Worm (Caenorhabditis elegans): Measurements from ENCODE around the gene immp-2.

The immp-2 gene

DNA sequence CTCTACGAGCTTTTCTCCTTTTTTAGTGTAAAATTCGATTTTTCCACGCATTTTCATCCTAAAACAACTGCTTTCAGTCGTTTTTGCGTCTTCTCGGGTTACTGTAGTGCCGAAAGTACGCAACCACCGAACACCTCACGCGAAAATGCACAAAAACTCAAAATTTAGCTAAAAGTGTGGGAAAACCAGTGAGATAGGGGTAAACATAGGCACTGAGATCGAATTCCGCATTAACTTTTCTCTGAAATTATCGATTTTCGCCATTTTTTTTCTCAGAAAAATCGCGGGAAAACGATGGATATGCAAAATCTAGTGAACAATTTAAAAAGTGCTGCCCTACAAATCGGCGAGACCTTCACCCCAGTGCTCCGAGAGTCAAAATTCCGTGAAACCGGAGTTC is 4.6 kb upstream of the immp-2 start, which contains the start of gene atg-3:
Gene atg-3, plus strand, starts transcription at position 301 of the 400 bp plus-strand sequence.
- TF ChIP-seq unc-30 (tag; optimal IDR thresholded peaks at IDR 0.05) (no peak), nhr-76 (tag; optimal IDR thresholded peaks at IDR 0.05) (no peak), nhr-19 (GFP tag; conservative IDR thresholded peaks at IDR 0.05) (no peak), unc-130 (tag; optimal IDR thresholded peaks at IDR 0.05) (no peak), ets-5 (GFP tag; IDR thresholded peaks at IDR 0.05) (no peak)

DNA sequence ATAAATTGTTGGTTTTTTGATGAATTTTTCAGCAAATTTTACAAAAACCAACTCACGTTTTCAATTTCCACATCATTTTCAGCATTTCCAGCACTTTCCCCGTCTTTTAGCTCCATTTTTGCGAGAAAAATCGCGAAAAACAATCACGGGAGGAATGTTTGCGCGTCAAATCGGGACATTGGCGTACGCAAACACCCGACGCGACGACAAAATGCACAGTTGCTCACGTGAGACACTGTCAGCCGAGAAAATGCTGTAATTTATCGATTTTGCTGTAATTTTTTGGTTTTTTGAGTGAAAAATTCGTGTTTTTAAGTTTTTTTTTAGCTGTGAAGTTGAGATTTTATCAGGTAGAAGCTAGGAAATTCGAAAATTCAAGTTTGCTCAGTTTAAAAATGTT is 3.9 kb upstream of the immp-2 start, which contains the start of gene Y55F3AM.9:
Gene Y55F3AM.9, minus strand, starts transcription at position 189 of the 400 bp plus-strand sequence.
- no peak for TF ChIP-seq aha-1 (tag; optimal IDR thresholded peaks at IDR 0.05)
- TF ChIP-seq ceh-8 (GFP tag; optimal IDR thresholded peaks at IDR 0.05) = no peak
- no peak for TF ChIP-seq mab-9 (GFP tag; IDR thresholded peaks at IDR 0.05)
- no peak for TF ChIP-seq lin-39 (tag; optimal IDR thresholded peaks at IDR 0.05)
- no peak for TF ChIP-seq ceh-90 (tag; optimal IDR thresholded peaks at IDR 0.05)
- no peak for TF ChIP-seq ztf-11 (tag; optimal IDR thresholded peaks at IDR 0.05)
- no peak for TF ChIP-seq nhr-84 (tag; optimal IDR thresholded peaks at IDR 0.05)
- TF ChIP-seq sup-37 (GFP tag; optimal IDR thresholded peaks at IDR 0.05) = no peak
- TF ChIP-seq nhr-20 (tag; optimal IDR thresholded peaks at IDR 0.05) = peak; percentile 8
- no peak for TF ChIP-seq unc-62 (GFP tag; optimal IDR thresholded peaks at IDR 0.05)
- no peak for TF ChIP-seq pag-3 (tag; optimal IDR thresholded peaks at IDR 0.05; ENCODE audit: borderline replicate concordance, insufficient read depth)
- TF ChIP-seq ceh-82 (tag; optimal IDR thresholded peaks at IDR 0.05) = peak; percentile 16 to 38 (median 29)
- no peak for TF ChIP-seq efl-3 (GFP tag; optimal IDR thresholded peaks at IDR 0.05)
- no peak for TF ChIP-seq Y116A8C.19 (tag; optimal IDR thresholded peaks at IDR 0.05; ENCODE audit: borderline replicate concordance)
- TF ChIP-seq F16B12.6 (tag; optimal IDR thresholded peaks at IDR 0.05) = peak; percentile 97
- peak; percentile 3 for TF ChIP-seq lin-13 (GFP tag; optimal IDR thresholded peaks at IDR 0.05)
- TF ChIP-seq nhr-11 (tag; optimal IDR thresholded peaks at IDR 0.05) = no peak
- TF ChIP-seq unc-86 (tag; optimal IDR thresholded peaks at IDR 0.05) = peak; percentile 7
- peak; percentile 66 for TF ChIP-seq snu-23 (GFP tag; optimal IDR thresholded peaks at IDR 0.05)
- peak; percentile 58 for TF ChIP-seq nhr-47 (tag; optimal IDR thresholded peaks at IDR 0.05)
- TF ChIP-seq nhr-19 (GFP tag; conservative IDR thresholded peaks at IDR 0.05) = no peak
- no peak for TF ChIP-seq egl-13 (tag; optimal IDR thresholded peaks at IDR 0.05)
- no peak for TF ChIP-seq ces-1 (GFP tag; optimal IDR thresholded peaks at IDR 0.05)
- no peak for TF ChIP-seq hlh-17 (GFP tag; optimal IDR thresholded peaks at IDR 0.05; ENCODE audit: borderline replicate concordance)
- peak; percentile 64 to 79 for TF ChIP-seq lin-35 (GFP tag; optimal IDR thresholded peaks at IDR 0.05)
- no peak for TF ChIP-seq tlp-1 (tag; optimal IDR thresholded peaks at IDR 0.05)
- TF ChIP-seq lsy-2 (tag; optimal IDR thresholded peaks at IDR 0.05) = peak; percentile 59 to 63
- TF ChIP-seq blmp-1 (tag; optimal IDR thresholded peaks at IDR 0.05) = no peak
- no peak for TF ChIP-seq aly-2 (tag; optimal IDR thresholded peaks at IDR 0.05)
- TF ChIP-seq fkh-4 (tag; optimal IDR thresholded peaks at IDR 0.05; ENCODE audit: borderline replicate concordance) = no peak
- no peak for TF ChIP-seq rnt-1 (tag; optimal IDR thresholded peaks at IDR 0.05)
- peak; percentile 72 to 74 for TF ChIP-seq efl-1 (optimal IDR thresholded peaks at IDR 0.05)
- peak; percentile 70 to 96 for TF ChIP-seq efl-1 (GFP tag; optimal IDR thresholded peaks at IDR 0.05 in 1 of 2)
- no peak for TF ChIP-seq ceh-63 (GFP tag; optimal IDR thresholded peaks at IDR 0.05)
- TF ChIP-seq isw-1 (GFP tag; IDR thresholded peaks at IDR 0.05) = peak; percentile 40
- no peak for TF ChIP-seq vab-15 (tag; optimal IDR thresholded peaks at IDR 0.05)
- TF ChIP-seq mef-2 (tag; optimal IDR thresholded peaks at IDR 0.05) = no peak
- no peak for TF ChIP-seq sptf-1 (tag; optimal IDR thresholded peaks at IDR 0.05)
- TF ChIP-seq lin-14 (GFP tag; optimal IDR thresholded peaks at IDR 0.05) = no peak
- TF ChIP-seq C34B4.2 (tag; optimal IDR thresholded peaks at IDR 0.05) = no peak
- TF ChIP-seq ceh-88 (GFP tag; IDR thresholded peaks at IDR 0.05) = no peak
- no peak for TF ChIP-seq unc-30 (tag; optimal IDR thresholded peaks at IDR 0.05)
- TF ChIP-seq mep-1 (tag; optimal IDR thresholded peaks at IDR 0.05) = peak; percentile 62
- no peak for TF ChIP-seq nhr-76 (tag; optimal IDR thresholded peaks at IDR 0.05)
- TF ChIP-seq ets-5 (GFP tag; IDR thresholded peaks at IDR 0.05) = no peak
- TF ChIP-seq elt-3 (tag; optimal IDR thresholded peaks at IDR 0.05) = no peak
- TF ChIP-seq alr-1 (tag; optimal IDR thresholded peaks at IDR 0.05; ENCODE audit: borderline replicate concordance) = no peak
- TF ChIP-seq lir-3 (tag; optimal IDR thresholded peaks at IDR 0.05; ENCODE audit: poor library complexity) = no peak
- no peak for TF ChIP-seq fos-1 (tag; optimal IDR thresholded peaks at IDR 0.05)

Measured in whole organism, L1 larva.